Worm (Caenorhabditis elegans) whole organism, L4 larva: ENCODE results near the gene tre-3.

Experiments
- F37D6.2 ChIP-seq: sonication (generic microtip); optimal IDR thresholded peaks from 2 replicates; lab custom pipeline; 2016; ENCODE audit warnings: mild to moderate bottlenecking, missing genetic modification characterization, missing compliant biosample characterization
- T26A8.4 ChIP-seq: fragments of 200-800 bp; sonication (Bioruptor generic); IDR thresholded peaks from 2 replicates; pipeline ENCODE4 v1.3.6; 2022; ENCODE audit warnings: missing genetic modification characterization, missing compliant biosample characterization
- ceh-28 ChIP-seq: fragments of 150-350 bp; optimal IDR thresholded peaks from 2 replicates; lab custom pipeline; 2014; ENCODE audit warnings: missing biosample characterization, missing genetic modification reagents, missing genetic modification characterization
- ceh-32 ChIP-seq: sonication (generic microtip); optimal IDR thresholded peaks from 2 replicates; lab custom pipeline; 2016; ENCODE audit warnings: mild to moderate bottlenecking, missing genetic modification characterization, missing compliant biosample characterization; ENCODE audit not compliant: poor library complexity
- ceh-62 ChIP-seq: sonication (generic microtip); optimal IDR thresholded peaks from 2 replicates; lab custom pipeline; 2017; ENCODE audit warnings: missing biosample characterization, missing genetic modification characterization
- cey-2 ChIP-seq: sonication (generic microtip); optimal IDR thresholded peaks from 3 replicates; lab custom pipeline; 2017; ENCODE audit warnings: missing genetic modification characterization, mild to moderate bottlenecking, missing compliant biosample characterization, antibody characterized with exemption, borderline replicate concordance; ENCODE audit not compliant: insufficient read depth
- dmd-8 ChIP-seq: fragments of 200-800 bp; sonication (Bioruptor generic); IDR thresholded peaks from 2 replicates; pipeline ENCODE4 v1.3.6; 2022; ENCODE audit warnings: missing genetic modification characterization, missing compliant biosample characterization
- dmd-9 ChIP-seq: fragments of 200-800 bp; sonication (Bioruptor generic); IDR thresholded peaks from 2 replicates; pipeline ENCODE4 v1.3.6; 2022; ENCODE audit warnings: missing genetic modification reagents, missing genetic modification characterization, missing compliant biosample characterization
- fkh-10 ChIP-seq: fragments of 150-350 bp; optimal IDR thresholded peaks from 2 replicates; lab custom pipeline; 2014; ENCODE audit warnings: missing biosample characterization, missing genetic modification reagents, missing genetic modification characterization
- lim-7 ChIP-seq: fragments of 200-800 bp; sonication (Bioruptor generic); IDR thresholded peaks from 2 replicates; pipeline ENCODE4 v1.3.6; 2022; ENCODE audit warnings: missing genetic modification characterization, missing compliant biosample characterization
- lir-3 ChIP-seq: sonication (generic microtip); optimal IDR thresholded peaks from 2 replicates; lab custom pipeline; 2016; ENCODE audit warnings: mild to moderate bottlenecking, missing genetic modification characterization, missing compliant biosample characterization
- nhr-11 ChIP-seq: fragments of 150-350 bp; optimal IDR thresholded peaks from 2 replicates; lab custom pipeline; 2014; ENCODE audit warnings: missing biosample characterization, missing genetic modification characterization
- nhr-25 ChIP-seq: sonication (generic microtip); optimal IDR thresholded peaks from 2 replicates; lab custom pipeline; 2017; ENCODE audit warnings: missing genetic modification characterization, mild to moderate bottlenecking, missing compliant biosample characterization, antibody characterized with exemption, moderate library complexity, borderline replicate concordance; ENCODE audit not compliant: insufficient read depth
- spr-1 ChIP-seq: sonication (generic microtip); optimal IDR thresholded peaks from 2 replicates; lab custom pipeline; 2016; ENCODE audit warnings: mild to moderate bottlenecking, missing genetic modification characterization, missing compliant biosample characterization
- unc-62 ChIP-seq, 3 experiments: fragments of 150-350 bp in 1 of 3; sonication (generic microtip); optimal IDR thresholded peaks in 2 of 3; peaks in 1 of 3; 1 replicate in 1 of 3; 2 replicates in 2 of 3; lab custom pipeline; 2014 to 2017; ENCODE audit warnings: missing biosample characterization in 3 of 3, missing genetic modification characterization in 3 of 3, missing genetic modification reagents in 3 of 3, missing genotype in 1 of 3
- ztf-11 ChIP-seq: fragments of 150-350 bp; optimal IDR thresholded peaks from 2 replicates; lab custom pipeline; 2014; ENCODE audit warnings: missing biosample characterization, missing genetic modification characterization

Gene tre-3

DNA sequence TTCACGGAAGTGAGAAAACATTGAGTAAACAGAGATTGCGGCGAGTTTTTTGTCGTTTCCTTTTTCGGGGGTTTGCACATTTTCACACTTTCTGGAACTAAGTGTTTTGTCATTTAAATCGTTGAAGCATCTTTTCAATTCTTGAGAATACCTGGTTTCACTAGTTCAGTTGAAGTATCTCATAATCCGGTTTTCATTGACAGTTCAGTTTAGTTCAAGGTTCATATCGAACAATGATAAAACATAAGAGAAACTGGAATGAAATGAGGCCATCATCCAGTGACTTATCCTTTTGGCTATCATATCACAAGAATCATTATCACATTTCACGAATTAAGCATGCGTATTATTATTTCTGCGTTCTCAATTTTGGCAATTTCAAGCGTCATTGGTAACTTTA lies 48.5 kb downstream of the tre-3 start, which contains the start of gene F46F3.3:
Gene F46F3.3, plus strand, starts transcription at position 301 of the 400 bp plus-strand sequence.
- TF ChIP-seq unc-62 (GFP tag; optimal IDR thresholded peaks at IDR 0.05 in 1 of 2; lab: Kevin White, UChicago) (peak in 1 of 2 experiments; percentile 17), unc-62 (tag; optimal IDR thresholded peaks at IDR 0.05; lab: Kevin White, UChicago) (no peak), dmd-9 (GFP tag; lab: Robert Waterston, UW) (no peak)
- TF ChIP-seq, all 104 proteins: peak for 1

DNA sequence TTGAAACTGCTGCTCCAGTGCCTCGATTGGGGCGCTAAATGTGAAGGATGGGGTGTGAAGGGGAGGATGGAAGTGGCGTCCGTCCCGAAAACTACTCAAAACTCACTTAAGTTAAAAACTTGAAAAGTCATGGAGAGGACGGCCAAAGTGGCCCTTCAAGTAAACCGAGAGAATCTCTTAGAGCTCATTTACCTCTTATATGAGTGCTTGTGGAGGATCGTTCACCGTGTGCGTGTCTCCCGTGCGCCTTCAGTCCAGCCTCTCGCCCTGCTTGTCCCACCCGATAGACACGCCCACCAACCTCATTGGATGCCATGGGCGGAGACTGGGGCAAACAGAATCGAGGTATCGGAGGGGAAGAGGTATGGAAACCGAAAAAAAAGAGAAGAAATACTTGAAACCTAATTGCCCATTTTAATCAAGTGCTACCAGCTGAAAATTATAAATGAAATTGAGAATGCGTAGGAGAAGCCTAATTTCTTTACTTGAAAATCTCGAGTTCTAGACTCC lies 50.8 kb downstream of the tre-3 start, which contains the start of gene ceh-27:
Gene ceh-27, minus strand, starts transcription at position 228 of the 510 bp plus-strand sequence.
- TF ChIP-seq lim-7 (GFP tag; lab: Robert Waterston, UW) (0 out of 2 replicates have a peak, but pooled peaks have one; percentile 10), cey-2 (no peak), fkh-10 (peak; percentile 52)

- TF ChIP-seq ceh-62 (tag; lab: Kevin White, UChicago) (no peak), nhr-25 (tag; lab: Kevin White, UChicago) (no peak), ceh-28 (tag; lab: Kevin White, UChicago) (no peak), lir-3 (tag; lab: Kevin White, UChicago) (no peak), spr-1 (tag; lab: Kevin White, UChicago) (no peak), ceh-32 (tag; lab: Kevin White, UChicago) (no peak), T26A8.4 (GFP tag; lab: Robert Waterston, UW) (no peak), nhr-11 (tag; lab: Kevin White, UChicago) (no peak), F37D6.2 (tag; lab: Kevin White, UChicago) (no peak), ztf-11 (tag; lab: Kevin White, UChicago) (no peak), dmd-8 (GFP tag; lab: Robert Waterston, UW) (no peak)
These were observed 55.1 kb downstream of the tre-3 start for ce11 chrV:11660566-11660965.
